Worm (Caenorhabditis elegans): ENCODE measurements around the gene B0554.2.

ce11 chrV:440923-441322 lies 6.9 kb downstream of the B0554.2 start, which contains the start of gene B0554.7:
- TF ChIP-seq unc-39 (tag; optimal IDR thresholded peaks at IDR 0.05) (no peak), zip-8 (tag; optimal IDR thresholded peaks at IDR 0.05) (no peak), sptf-1 (tag; optimal IDR thresholded peaks at IDR 0.05) (no peak), ztf-11 (tag; optimal IDR thresholded peaks at IDR 0.05) (no peak), mep-1 (tag; optimal IDR thresholded peaks at IDR 0.05) (no peak), blmp-1 (tag; optimal IDR thresholded peaks at IDR 0.05) (no peak), lsy-2 (tag; optimal IDR thresholded peaks at IDR 0.05) (no peak), nhr-12 (tag; optimal IDR thresholded peaks at IDR 0.05) (no peak), lin-13 (tag; optimal IDR thresholded peaks at IDR 0.05) (no peak), ceh-43 (GFP tag; optimal IDR thresholded peaks at IDR 0.05) (no peak), snpc-4 (tag; optimal IDR thresholded peaks at IDR 0.05) (no peak), nhr-28 (tag; optimal IDR thresholded peaks at IDR 0.05) (no peak), nhr-237 (tag; optimal IDR thresholded peaks at IDR 0.05) (no peak)

All from whole organism, mixed stage, embryonic.